Fruit fly (Drosophila melanogaster) whole organism, pupa: ENCODE data around the gene Surf1.

Source experiments
- CG12605 ChIP-seq: fragments of 200-800 bp; sonication (Bioruptor generic); IDR thresholded peaks from 2 replicates; pipeline ENCODE4 v1.3.6; 2022; ENCODE audit warnings: missing biosample characterization, missing genetic modification characterization
- CG13204 ChIP-seq: fragments of 200-800 bp; sonication (Bioruptor generic); optimal IDR thresholded peaks from 2 replicates; lab custom pipeline; 2018; ENCODE audit warnings: missing biosample characterization, mild to moderate bottlenecking, missing genetic modification characterization, moderate library complexity
- CG17806 ChIP-seq: fragments of 200-800 bp; sonication (Bioruptor generic); optimal IDR thresholded peaks from 2 replicates; lab custom pipeline; 2018; ENCODE audit warnings: missing biosample characterization, mild to moderate bottlenecking, missing genetic modification characterization, moderate library complexity
- CG34367 ChIP-seq: fragments of 200-800 bp; sonication (Bioruptor generic); optimal IDR thresholded peaks from 2 replicates; lab custom pipeline; 2018; ENCODE audit warnings: missing biosample characterization, mild to moderate bottlenecking, missing genetic modification characterization
- CG4496 ChIP-seq: fragments of 200-800 bp; sonication (Bioruptor generic); IDR thresholded peaks from 3 replicates; pipeline ENCODE4 v1.3.6; 2022; ENCODE audit warnings: missing biosample characterization, missing genetic modification characterization
- EcR ChIP-seq: fragments of 200-800 bp; sonication (Bioruptor generic); optimal IDR thresholded peaks from 3 replicates; lab custom pipeline; 2019; ENCODE audit warnings: missing biosample characterization, missing genetic modification characterization, mild to moderate bottlenecking, moderate library complexity, missing genetic modification reagents
- Snoo ChIP-seq: fragments of 200-800 bp; sonication (Bioruptor generic); optimal IDR thresholded peaks from 3 replicates; lab custom pipeline; 2017; ENCODE audit warnings: missing biosample characterization, mild to moderate bottlenecking, missing genetic modification characterization, inconsistent platforms
- rn ChIP-seq: fragments of 200-800 bp; sonication (Bioruptor generic); IDR thresholded peaks from 2 replicates; pipeline ENCODE4 v1.3.6; 2022; ENCODE audit warnings: missing biosample characterization, missing genetic modification characterization

DNA sequence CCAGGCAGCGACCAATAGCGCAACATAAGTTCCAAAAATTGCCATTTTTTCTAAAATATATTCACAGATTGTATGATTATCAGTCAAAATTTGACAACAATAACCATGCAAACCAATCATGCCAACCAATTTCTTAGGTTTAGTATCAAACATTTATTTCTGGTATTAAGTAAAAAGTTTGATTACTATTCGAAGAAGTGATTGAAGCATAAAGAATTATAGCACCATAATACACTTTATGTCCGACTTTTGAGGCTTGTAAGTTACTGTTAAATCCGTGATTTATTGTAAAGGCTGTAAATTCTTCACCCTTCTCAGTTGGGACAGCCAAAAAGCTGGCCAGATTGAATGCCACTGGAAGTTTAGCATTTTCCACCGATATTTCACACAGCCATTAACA, 26.3 kb upstream of the Surf1 start, which contains the start of gene CG45413:
- no peak for TF ChIP-seq CG4496
- no peak for TF ChIP-seq CG34367 (tag; lab: Kevin White, UChicago)
- no peak for TF ChIP-seq CG17806
- TF ChIP-seq CG12605 (GFP tag; lab: Robert Waterston, UW), result no peak
- TF ChIP-seq EcR (GFP tag; lab: Kevin White, UChicago), result no peak
- TF ChIP-seq Snoo (tag; lab: Kevin White, UChicago), result no peak
- TF ChIP-seq CG13204 (GFP tag; lab: Kevin White, UChicago), result no peak
- no peak for TF ChIP-seq rn
